Worm (Caenorhabditis elegans): ENCODE data around the gene bcf-1.

ce11 chrV:6389634-6390033, 18.9 kb downstream of the bcf-1 start, which contains the start of gene F57F4.2:
- TF ChIP-seq nhr-25 (tag; optimal IDR thresholded peaks at IDR 0.05) (no peak), ztf-11 (tag; optimal IDR thresholded peaks at IDR 0.05) (no peak), aly-2 (tag; optimal IDR thresholded peaks at IDR 0.05) (no peak), lin-39 (tag; optimal IDR thresholded peaks at IDR 0.05) (no peak), nhr-6 (tag; optimal IDR thresholded peaks at IDR 0.05) (no peak), nhr-11 (tag; optimal IDR thresholded peaks at IDR 0.05) (no peak), ztf-4 (tag; optimal IDR thresholded peaks at IDR 0.05) (no peak), blmp-1 (tag; optimal IDR thresholded peaks at IDR 0.05; ENCODE audit: insufficient read depth) (no peak), R02D3.7 (tag; optimal IDR thresholded peaks at IDR 0.05) (no peak), egl-27 (tag; optimal IDR thresholded peaks at IDR 0.05) (no peak), ama-1 (optimal IDR thresholded peaks at IDR 0.05) (no peak), elt-3 (tag; optimal IDR thresholded peaks at IDR 0.05) (no peak)

Data from whole organism, L2 larva.